Worm (Caenorhabditis elegans) whole organism, mixed stage, embryonic: Measurements from ENCODE around the gene hmp-1.

Experiments used
- M03D4.4 ChIP-seq: sonication (generic microtip); optimal IDR thresholded peaks from 2 replicates; lab custom pipeline; 2017; ENCODE audit warnings: mild to moderate bottlenecking, missing genetic modification characterization, missing compliant biosample characterization
- blmp-1 ChIP-seq: fragments of 150-350 bp; optimal IDR thresholded peaks from 2 replicates; lab custom pipeline; 2014; ENCODE audit warnings: missing biosample characterization, missing genetic modification characterization
- ceh-39 ChIP-seq: fragments of 150-350 bp; optimal IDR thresholded peaks from 2 replicates; lab custom pipeline; 2014; ENCODE audit warnings: missing biosample characterization, missing genetic modification characterization
- ces-1 ChIP-seq: fragments of 150-350 bp; optimal IDR thresholded peaks from 2 replicates; lab custom pipeline; 2014; ENCODE audit warnings: missing biosample characterization, missing genetic modification reagents, missing genetic modification characterization
- cnd-1 ChIP-seq: fragments of 200-800 bp; sonication (Bioruptor generic); optimal IDR thresholded peaks from 2 replicates; lab custom pipeline; 2018; ENCODE audit warnings: mild to moderate bottlenecking, missing genetic modification characterization, missing compliant biosample characterization
- drap-1 ChIP-seq: fragments of 200-800 bp; sonication (Bioruptor generic); optimal IDR thresholded peaks from 3 replicates; lab custom pipeline; 2018; ENCODE audit warnings: mild to moderate bottlenecking, missing genetic modification characterization, missing compliant biosample characterization
- elt-1 ChIP-seq: sonication (generic microtip); optimal IDR thresholded peaks from 2 replicates; lab custom pipeline; 2017; ENCODE audit warnings: missing genetic modification characterization, mild to moderate bottlenecking, missing compliant biosample characterization, antibody characterized with exemption, moderate library complexity, borderline replicate concordance; ENCODE audit not compliant: insufficient read depth
- elt-3 ChIP-seq: fragments of 150-350 bp; optimal IDR thresholded peaks from 2 replicates; lab custom pipeline; 2014; ENCODE audit warnings: missing biosample characterization, missing genetic modification characterization
- flh-1 ChIP-seq: fragments of 200-800 bp; sonication (Bioruptor generic); optimal IDR thresholded peaks from 2 replicates; lab custom pipeline; 2018; ENCODE audit warnings: mild to moderate bottlenecking, missing genetic modification characterization, moderate library complexity, missing compliant biosample characterization
- hlh-1 ChIP-seq: fragments of 150-350 bp; optimal IDR thresholded peaks from 2 replicates; lab custom pipeline; 2014; ENCODE audit warnings: missing biosample characterization, missing genetic modification reagents, missing genetic modification characterization
- lsy-2 ChIP-seq: fragments of 150-350 bp; optimal IDR thresholded peaks from 2 replicates; lab custom pipeline; 2014; ENCODE audit warnings: missing biosample characterization, missing genetic modification characterization
- mls-2 ChIP-seq: sonication (generic microtip); optimal IDR thresholded peaks from 2 replicates; lab custom pipeline; 2016; ENCODE audit warnings: mild to moderate bottlenecking, missing genetic modification characterization, moderate library complexity, missing compliant biosample characterization
- nhr-2 ChIP-seq: fragments of 150-350 bp; optimal IDR thresholded peaks from 2 replicates; lab custom pipeline; 2014; ENCODE audit warnings: missing biosample characterization, missing genetic modification characterization
- nhr-237 ChIP-seq: fragments of 150-350 bp; optimal IDR thresholded peaks from 2 replicates; lab custom pipeline; 2014; ENCODE audit warnings: missing biosample characterization, missing genetic modification characterization
- nhr-28 ChIP-seq: fragments of 150-350 bp; optimal IDR thresholded peaks from 2 replicates; lab custom pipeline; 2014; ENCODE audit warnings: missing biosample characterization, missing genetic modification characterization
- snpc-4 ChIP-seq: fragments of 150-350 bp; optimal IDR thresholded peaks from 2 replicates; lab custom pipeline; 2014; ENCODE audit warnings: missing biosample characterization, missing genetic modification characterization
- sptf-1 ChIP-seq: sonication (generic microtip); optimal IDR thresholded peaks from 2 replicates; lab custom pipeline; 2017; ENCODE audit warnings: mild to moderate bottlenecking, missing genetic modification characterization, moderate library complexity, missing compliant biosample characterization
- tbx-8 ChIP-seq: fragments of 200-800 bp; sonication (Bioruptor generic); optimal IDR thresholded peaks from 2 replicates; lab custom pipeline; 2018; ENCODE audit warnings: mild to moderate bottlenecking, missing genetic modification characterization, moderate library complexity, missing compliant biosample characterization
- unc-120 ChIP-seq: sonication (generic microtip); optimal IDR thresholded peaks from 2 replicates; lab custom pipeline; 2017; ENCODE audit warnings: missing genetic modification characterization, missing compliant biosample characterization; ENCODE audit not compliant: poor library complexity, severe bottlenecking
- zip-8 ChIP-seq: fragments of 150-350 bp; optimal IDR thresholded peaks from 2 replicates; lab custom pipeline; 2014; ENCODE audit warnings: missing biosample characterization, missing genetic modification characterization
- ztf-11 ChIP-seq: fragments of 150-350 bp; optimal IDR thresholded peaks from 2 replicates; lab custom pipeline; 2014; ENCODE audit warnings: missing biosample characterization, missing genetic modification characterization

Gene hmp-1

DNA sequence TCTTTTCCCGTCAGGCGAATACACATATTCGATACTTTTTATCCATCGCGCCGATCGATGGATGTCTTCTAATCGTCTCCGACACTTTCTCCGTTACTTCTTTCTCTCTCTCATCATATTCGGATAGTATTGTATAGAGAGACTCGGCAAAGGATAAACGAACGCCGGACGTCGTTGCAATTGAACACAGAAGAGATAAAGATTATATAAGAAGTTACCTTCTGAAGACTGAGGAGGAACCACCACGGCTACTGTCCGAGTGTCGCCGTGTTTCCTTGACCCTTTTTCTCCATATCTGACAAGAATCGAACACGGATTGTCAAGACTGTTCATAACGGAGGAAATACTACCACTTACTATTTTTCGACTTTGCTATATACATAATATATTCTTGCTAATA lies 53.5 kb downstream of the hmp-1 start, which contains the start of gene sma-1:
Gene sma-1, plus strand, starts transcription at position 301 of the 400 bp plus-strand sequence.
- TF ChIP-seq ztf-11 (tag; lab: Kevin White, UChicago) (no peak), nhr-2 (tag; lab: Kevin White, UChicago) (no peak), ces-1 (GFP tag; lab: Kevin White, UChicago) (no peak), cnd-1 (tag; lab: Kevin White, UChicago) (no peak), elt-1 (tag; lab: Kevin White, UChicago) (peak; percentile 12), nhr-237 (tag; lab: Kevin White, UChicago) (no peak), tbx-8 (GFP tag; lab: Kevin White, UChicago) (no peak), sptf-1 (tag; lab: Kevin White, UChicago) (no peak), blmp-1 (tag; lab: Kevin White, UChicago) (peak; percentile 15), mls-2 (tag; lab: Kevin White, UChicago) (no peak), nhr-28 (tag; lab: Kevin White, UChicago) (no peak), drap-1 (GFP tag; lab: Kevin White, UChicago) (no peak), M03D4.4 (tag; lab: Kevin White, UChicago) (no peak), elt-3 (tag; lab: Kevin White, UChicago) (no peak), flh-1 (GFP tag; lab: Kevin White, UChicago) (no peak)

DNA sequence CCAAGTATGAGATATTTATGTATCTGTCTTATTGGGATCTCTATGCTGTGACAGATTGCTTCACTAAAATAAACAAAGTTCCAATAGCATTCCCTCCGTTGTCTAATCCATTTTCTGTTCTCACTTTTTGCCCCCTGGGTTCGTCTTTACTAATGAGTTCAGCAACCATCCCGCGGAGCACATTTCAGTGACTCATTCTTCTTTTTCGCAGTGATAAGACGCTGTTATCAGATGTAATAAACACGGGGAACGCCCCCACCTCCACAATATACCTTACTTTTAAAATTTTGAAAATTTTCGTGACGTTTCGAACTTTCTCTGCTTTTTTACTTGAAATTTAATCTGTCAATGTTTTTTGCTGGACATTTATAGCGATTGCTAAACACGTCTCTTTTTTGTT lies 54.5 kb downstream of the hmp-1 start:
- no peak for TF ChIP-seq ceh-39 (tag; lab: Kevin White, UChicago)
- TF ChIP-seq mls-2 (tag; lab: Kevin White, UChicago): no peak
- no peak for TF ChIP-seq unc-120
- TF ChIP-seq lsy-2 (tag; lab: Kevin White, UChicago): no peak
- TF ChIP-seq flh-1 (GFP tag; lab: Kevin White, UChicago): no peak
- TF ChIP-seq, all 35 proteins: peak for 0

DNA sequence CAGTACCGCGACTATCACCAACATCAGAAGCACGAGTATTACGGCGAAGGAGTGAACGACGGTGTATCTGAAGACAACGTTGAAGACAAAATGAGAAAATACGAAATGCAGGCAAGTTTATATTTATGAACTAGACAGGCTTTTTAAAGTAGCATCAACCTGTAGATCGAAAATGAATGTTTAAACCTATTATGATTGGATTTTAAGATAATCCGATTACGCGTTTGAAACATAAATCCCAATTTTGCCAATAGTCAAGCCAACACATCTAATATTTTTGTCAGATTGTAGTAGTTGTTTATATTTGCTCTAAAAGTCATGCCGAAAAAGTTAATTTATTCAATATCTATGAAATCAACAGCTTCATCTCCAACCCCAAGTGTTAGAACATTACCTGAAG lies 55.6 kb downstream of the hmp-1 start:
- TF ChIP-seq hlh-1 (tag; lab: Kevin White, UChicago) (no peak), zip-8 (tag; lab: Kevin White, UChicago) (no peak), sptf-1 (tag; lab: Kevin White, UChicago) (no peak), ces-1 (GFP tag; lab: Kevin White, UChicago) (no peak), cnd-1 (tag; lab: Kevin White, UChicago) (no peak), elt-1 (tag; lab: Kevin White, UChicago) (no peak), snpc-4 (no peak)
